Fruit fly (Drosophila melanogaster) whole organism, wandering third instar larva: ENCODE data around the gene CG42246.

Source experiments
- CrebA ChIP-seq: fragments of 200-800 bp; sonication (Bioruptor generic); optimal IDR thresholded peaks from 2 replicates; lab custom pipeline; 2016; ENCODE audit warnings: missing biosample characterization, mild to moderate bottlenecking, missing genetic modification characterization, borderline replicate concordance
- Dfd ChIP-seq: fragments of >200 bp; optimal IDR thresholded peaks from 2 replicates; lab custom pipeline; 2017; ENCODE audit warnings: missing biosample characterization, missing genetic modification characterization
- Dif ChIP-seq: fragments of 200-275, 200-300 bp; sonication (Bioruptor generic); optimal IDR thresholded peaks from 2 replicates; lab custom pipeline; 2018; ENCODE audit warnings: missing biosample characterization, missing genetic modification characterization; ENCODE audit not compliant: partially characterized antibody
- GATAd ChIP-seq: sonication (Bioruptor generic); optimal IDR thresholded peaks from 2 replicates; lab custom pipeline; 2016; ENCODE audit warnings: missing biosample characterization, missing genetic modification characterization
- HLH106 ChIP-seq: fragments of 200-800 bp; optimal IDR thresholded peaks from 3 replicates; lab custom pipeline; 2019; ENCODE audit warnings: missing biosample characterization, mild to moderate bottlenecking, missing genetic modification characterization, moderate library complexity
- Hnf4 ChIP-seq: fragments of 200-800 bp; sonication (Bioruptor generic); optimal IDR thresholded peaks from 2 replicates; lab custom pipeline; 2016; ENCODE audit warnings: missing biosample characterization, mild to moderate bottlenecking, missing genetic modification characterization
- Hr78 ChIP-seq: fragments of >200 bp; optimal IDR thresholded peaks from 2 replicates; lab custom pipeline; 2017; ENCODE audit warnings: missing biosample characterization, missing genetic modification characterization
- Hr83 ChIP-seq: fragments of 200-300 bp; sonication (Bioruptor generic); optimal IDR thresholded peaks from 2 replicates; lab custom pipeline; 2016; ENCODE audit warnings: missing biosample characterization, mild to moderate bottlenecking, missing genetic modification characterization, moderate library complexity; ENCODE audit not compliant: poor library complexity, severe bottlenecking
- Jra ChIP-seq: sonication (Bioruptor generic); optimal IDR thresholded peaks from 2 replicates; lab custom pipeline; 2016; ENCODE audit warnings: missing biosample characterization, missing genetic modification characterization
- Mio ChIP-seq: sonication (Bioruptor generic); optimal IDR thresholded peaks from 2 replicates; lab custom pipeline; 2016; ENCODE audit warnings: missing biosample characterization, missing genetic modification characterization
- OdsH ChIP-seq: fragments of 200-800 bp; sonication (Bioruptor generic); optimal IDR thresholded peaks from 2 replicates; lab custom pipeline; 2016; ENCODE audit warnings: missing biosample characterization, mild to moderate bottlenecking, missing genetic modification characterization
- Sp1 ChIP-seq: fragments of 200-800 bp; sonication (Bioruptor generic); optimal IDR thresholded peaks from 3 replicates; lab custom pipeline; 2019; ENCODE audit warnings: missing biosample characterization, mild to moderate bottlenecking, missing genetic modification characterization, moderate library complexity
- br ChIP-seq: fragments of 200-800 bp; sonication (Bioruptor generic); optimal IDR thresholded peaks from 2 replicates; lab custom pipeline; 2016; ENCODE audit warnings: missing biosample characterization, missing genetic modification characterization
- brk ChIP-seq: fragments of 200-800 bp; sonication (Bioruptor generic); optimal IDR thresholded peaks from 2 replicates; lab custom pipeline; 2016; ENCODE audit warnings: missing biosample characterization, mild to moderate bottlenecking, missing genetic modification characterization
- dsf ChIP-seq: sonication (Bioruptor generic); optimal IDR thresholded peaks from 2 replicates; lab custom pipeline; 2016; ENCODE audit warnings: missing biosample characterization, missing genetic modification characterization, borderline replicate concordance
- ey ChIP-seq: fragments of 200-800 bp; sonication (Bioruptor generic); optimal IDR thresholded peaks from 2 replicates; lab custom pipeline; 2016; ENCODE audit warnings: missing biosample characterization, missing genetic modification characterization
- foxo ChIP-seq, 2 experiments: fragments of 200-800 bp; sonication (Bioruptor generic); optimal IDR thresholded peaks; 2 replicates in 1 of 2; 3 replicates in 1 of 2; lab custom pipeline; 2016 to 2017; ENCODE audit warnings: missing biosample characterization in 2 of 2, missing genetic modification characterization in 2 of 2
- fru ChIP-seq: fragments of 200-800 bp; sonication (Bioruptor generic); optimal IDR thresholded peaks from 3 replicates; lab custom pipeline; 2016; ENCODE audit warnings: missing biosample characterization, mild to moderate bottlenecking, missing genetic modification characterization
- h ChIP-seq: fragments of 200-800 bp; sonication (Bioruptor generic); optimal IDR thresholded peaks from 3 replicates; lab custom pipeline; 2016; ENCODE audit warnings: missing biosample characterization, mild to moderate bottlenecking, missing genetic modification characterization
- jim ChIP-seq: fragments of 175-275, 200-325 bp; sonication (Bioruptor generic); optimal IDR thresholded peaks from 2 replicates; lab custom pipeline; 2016; ENCODE audit warnings: missing biosample characterization, mild to moderate bottlenecking, missing genetic modification characterization
- pan ChIP-seq: fragments of >200 bp; optimal IDR thresholded peaks from 2 replicates; lab custom pipeline; 2017
- psq ChIP-seq: fragments of 200-800 bp; sonication (Bioruptor generic); optimal IDR thresholded peaks from 3 replicates; lab custom pipeline; 2017; ENCODE audit warnings: missing biosample characterization, mild to moderate bottlenecking, missing genetic modification characterization, moderate library complexity
- rgr ChIP-seq: fragments of 200-800 bp; sonication (Bioruptor generic); optimal IDR thresholded peaks from 3 replicates; lab custom pipeline; 2016; ENCODE audit warnings: missing biosample characterization, mild to moderate bottlenecking, missing genetic modification characterization
- sage ChIP-seq: fragments of 200-800 bp; sonication (Bioruptor generic); optimal IDR thresholded peaks from 2 replicates; lab custom pipeline; 2016; ENCODE audit warnings: missing biosample characterization, mild to moderate bottlenecking, missing genetic modification characterization
- sv ChIP-seq: fragments of 200-800 bp; sonication (Bioruptor generic); optimal IDR thresholded peaks from 3 replicates; lab custom pipeline; 2016; ENCODE audit warnings: missing biosample characterization, missing genetic modification characterization
- woc ChIP-seq: sonication (Bioruptor generic); optimal IDR thresholded peaks from 2 replicates; lab custom pipeline; 2016; ENCODE audit warnings: missing biosample characterization, mild to moderate bottlenecking, missing genetic modification characterization

The CG42246 gene

DNA sequence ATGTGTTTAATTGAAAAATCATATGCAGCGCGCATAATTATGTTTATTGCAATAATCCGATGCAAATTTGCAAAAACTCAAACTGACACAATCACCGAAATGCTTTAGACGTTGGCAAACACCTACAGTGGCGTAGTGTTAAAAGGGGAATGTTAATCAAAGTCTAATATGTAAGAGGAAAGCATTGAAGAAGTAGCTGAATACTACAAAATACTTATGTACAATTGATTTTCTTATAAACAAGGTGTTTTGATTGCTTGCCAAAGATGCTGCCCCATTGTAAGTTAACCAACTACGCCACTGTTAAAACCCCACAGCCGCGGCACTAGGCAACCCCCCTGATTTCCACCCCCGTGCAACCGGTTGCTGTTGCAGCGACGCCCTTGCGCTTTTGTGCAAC lies 32.1 kb downstream of the CG42246 start (continued):
- TF ChIP-seq ey (GFP tag; lab: Kevin White, UChicago) = peak; percentile 25
- TF ChIP-seq Hr83 (GFP tag; lab: Kevin White, UChicago) = no peak
- TF ChIP-seq sage = no peak

- TF ChIP-seq rgr (GFP tag; lab: Kevin White, UChicago) = no peak
- TF ChIP-seq OdsH = no peak
- TF ChIP-seq woc = no peak
- no peak for TF ChIP-seq Dif (GFP tag; lab: Kevin White, UChicago)
- TF ChIP-seq pan (lab: Kevin White, UChicago) = no peak
- TF ChIP-seq sv (GFP tag; lab: Kevin White, UChicago) = no peak
- TF ChIP-seq brk (GFP tag; lab: Kevin White, UChicago) = no peak
- no peak for TF ChIP-seq CrebA
- no peak for TF ChIP-seq Dfd (GFP tag; lab: Kevin White, UChicago)
- no peak for TF ChIP-seq Mio (GFP tag; lab: Kevin White, UChicago)
Measured at dm6 chrX:7377840-7378239, 33.9 kb downstream of the CG42246 start, which contains the start of gene CheA7a. CheA7a (plus strand) TSS chrX:7378140.

- peak; percentile 16 for TF ChIP-seq h
- TF ChIP-seq foxo (GFP tag; optimal IDR thresholded peaks at IDR 0.05; lab: Kevin White, UChicago) = peak in 1 of 2 experiments; percentile 9
- peak; percentile 8 for TF ChIP-seq HLH106 (tag; lab: Kevin White, UChicago)
- no peak for TF ChIP-seq Hr83 (GFP tag; lab: Kevin White, UChicago)
Measured at dm6 chrX:7372475-7372874, 39.2 kb downstream of the CG42246 start.

dm6 chrX:7368361-7368760 lies 43.3 kb downstream of the CG42246 start:
- TF ChIP-seq psq (no peak), GATAd (no peak), Hr83 (GFP tag; lab: Kevin White, UChicago) (no peak), Sp1 (no peak), Hr78 (GFP tag; lab: Kevin White, UChicago) (no peak), foxo (GFP tag; optimal IDR thresholded peaks at IDR 0.05; lab: Kevin White, UChicago) (no peak), HLH106 (tag; lab: Kevin White, UChicago) (no peak), Hnf4 (GFP tag; lab: Kevin White, UChicago) (no peak), jim (GFP tag; lab: Kevin White, UChicago) (no peak), Dif (GFP tag; lab: Kevin White, UChicago) (no peak), Jra (GFP tag; lab: Kevin White, UChicago) (no peak), dsf (GFP tag; lab: Kevin White, UChicago) (no peak), fru (no peak), br (GFP tag; lab: Kevin White, UChicago) (no peak), brk (GFP tag; lab: Kevin White, UChicago) (no peak)
